Worm (Caenorhabditis elegans) whole organism, midembryonic: ENCODE data around the gene frpr-11.
"Not testable (repeated sequence)": the region's sequence is repeated elsewhere in the genome, so short reads cannot be mapped to it uniquely, and the experiment has no call there.

Experiments
- cog-1 ChIP-seq: sonication (generic microtip); optimal IDR thresholded peaks from 2 replicates; lab custom pipeline; 2016; ENCODE audit warnings: missing genetic modification characterization, missing compliant biosample characterization
- flt-1 ChIP-seq: fragments of 200-800 bp; sonication (Bioruptor generic); IDR thresholded peaks from 2 replicates; pipeline ENCODE4 v1.3.6; 2022; ENCODE audit warnings: missing genetic modification characterization, missing compliant biosample characterization
- klf-2 ChIP-seq: fragments of 200-800 bp; sonication (Bioruptor generic); conservative IDR thresholded peaks from 2 replicates; pipeline ENCODE4 v1.3.6; 2022; ENCODE audit warnings: missing genetic modification reagents, missing genetic modification characterization, missing compliant biosample characterization
- med-1 ChIP-seq: sonication (generic microtip); optimal IDR thresholded peaks from 2 replicates; lab custom pipeline; 2017; ENCODE audit warnings: missing genetic modification characterization, mild to moderate bottlenecking, missing compliant biosample characterization, antibody characterized with exemption, missing genetic modification reagents; ENCODE audit not compliant: insufficient read depth
- ref-1 ChIP-seq: fragments of 200-800 bp; sonication (Bioruptor generic); conservative IDR thresholded peaks from 2 replicates; pipeline ENCODE4 v1.3.6; 2022; ENCODE audit warnings: missing genetic modification reagents, missing genetic modification characterization, missing compliant biosample characterization
- ztf-23 ChIP-seq: fragments of 200-800 bp; sonication (Bioruptor generic); IDR thresholded peaks from 2 replicates; pipeline ENCODE4 v1.3.6; 2022; ENCODE audit warnings: missing genetic modification reagents, missing genetic modification characterization, missing compliant biosample characterization
- ztf-29 ChIP-seq: fragments of 200-800 bp; sonication (Bioruptor generic); IDR thresholded peaks from 2 replicates; pipeline ENCODE4 v1.3.6; 2022; ENCODE audit warnings: missing genetic modification reagents, missing genetic modification characterization, missing compliant biosample characterization

- TF ChIP-seq med-1 (GFP tag; lab: Kevin White, UChicago); cog-1 (tag; lab: Kevin White, UChicago); ref-1 (GFP tag; lab: Robert Waterston, UW); ztf-29; klf-2 (GFP tag; lab: Robert Waterston, UW); ztf-23 (GFP tag; lab: Robert Waterston, UW): not testable (repeated sequence)
- TF ChIP-seq flt-1 (GFP tag; lab: Robert Waterston, UW): peak; percentile 92
These were observed 9.0 kb upstream of the frpr-11 start, which contains the start of the genes his-17 and his-18 for ce11 chrV:8897942-8898419.
